Worm (Caenorhabditis elegans) whole organism, mixed stage, embryonic: ENCODE results near the gene F15B9.10.

Experiments used
- lsy-2 ChIP-seq: fragments of 150-350 bp; optimal IDR thresholded peaks from 2 replicates; lab custom pipeline; 2014; ENCODE audit warnings: missing biosample characterization, missing genetic modification characterization
- nhr-12 ChIP-seq: fragments of 150-350 bp; optimal IDR thresholded peaks from 2 replicates; lab custom pipeline; 2014; ENCODE audit warnings: missing biosample characterization, missing genetic modification characterization
- unc-62 ChIP-seq: fragments of 150-350 bp; optimal IDR thresholded peaks from 2 replicates; lab custom pipeline; 2014; ENCODE audit warnings: missing biosample characterization, missing genetic modification reagents, missing genetic modification characterization

ce11 chrV:13049149-13049610 is 40.5 kb upstream of the F15B9.10 start, which contains the start of gene W07G4.8:
- TF ChIP-seq lsy-2 (tag; lab: Kevin White, UChicago) (no peak), unc-62 (no peak), nhr-12 (tag; lab: Kevin White, UChicago) (no peak)
